Worm (Caenorhabditis elegans): ENCODE measurements around the gene ets-5.

- no peak for TF ChIP-seq lin-40 (tag; optimal IDR thresholded peaks at IDR 0.05)
- no peak for TF ChIP-seq snpc-4 (GFP tag; optimal IDR thresholded peaks at IDR 0.05)
- no peak for TF ChIP-seq snpc-4 (tag; optimal IDR thresholded peaks at IDR 0.05)
- no peak for TF ChIP-seq ceh-91 (GFP tag; IDR thresholded peaks at IDR 0.05)
- no peak for TF ChIP-seq attf-5 (GFP tag; optimal IDR thresholded peaks at IDR 0.05)
- TF ChIP-seq ceh-27 (GFP tag; optimal IDR thresholded peaks at IDR 0.05): no peak
- no peak for TF ChIP-seq unc-130 (GFP tag; optimal IDR thresholded peaks at IDR 0.05)
- TF ChIP-seq nhr-120 (GFP tag; IDR thresholded peaks at IDR 0.05): no peak
- TF ChIP-seq mes-4 (tag; optimal IDR thresholded peaks at IDR 0.05): no peak
- TF ChIP-seq unc-62 (GFP tag; optimal IDR thresholded peaks at IDR 0.05): no peak
- TF ChIP-seq dpl-1 (GFP tag; optimal IDR thresholded peaks at IDR 0.05): no peak
- TF ChIP-seq xnd-1 (tag; optimal IDR thresholded peaks at IDR 0.05): no peak
- no peak for TF ChIP-seq sptf-2 (GFP tag; optimal IDR thresholded peaks at IDR 0.05)
These were observed 23.6 kb downstream of the ets-5 start, which contains the start of gene C24H10.3 for ce11 chrX:5060756-5061155.

Measured in whole organism, young adult.